Fruit fly (Drosophila melanogaster) Kc167 (cell line): ENCODE data around the gene Vps26.

ENCODE experiments used
- Myc ChIP-seq: fragments of >200 bp; optimal IDR thresholded peaks from 2 replicates; lab custom pipeline; 2017; ENCODE audit warnings: missing external identifiers
- Sin3A ChIP-seq: fragments of >200 bp; optimal IDR thresholded peaks from 2 replicates; lab custom pipeline; 2018; ENCODE audit warnings: missing external identifiers
- h ChIP-seq: fragments of >200 bp; optimal IDR thresholded peaks from 3 replicates; lab custom pipeline; 2018; ENCODE audit warnings: missing external identifiers
- insv ChIP-seq: fragments of >200 bp; optimal IDR thresholded peaks from 3 replicates; lab custom pipeline; 2018; ENCODE audit warnings: missing external identifiers
- psq ChIP-seq: fragments of >200 bp; optimal IDR thresholded peaks from 2 replicates; lab custom pipeline; 2017; ENCODE audit warnings: missing external identifiers
- ttk ChIP-seq: sonication (Bioruptor generic); optimal IDR thresholded peaks from 2 replicates; lab custom pipeline; 2017; ENCODE audit warnings: missing external identifiers

dm6 chrX:1823883-1824609 is 49.6 kb upstream of the Vps26 start:
- no peak for TF ChIP-seq psq
- TF ChIP-seq ttk: no peak
- no peak for TF ChIP-seq insv (lab: Kevin White, UChicago)
- no peak for TF ChIP-seq h
- TF ChIP-seq Myc: no peak
- no peak for TF ChIP-seq Sin3A (lab: Kevin White, UChicago)
